Fruit fly (Drosophila melanogaster) whole organism, embryonic: ENCODE measurements around the gene Kat60.

Experiments
- Adf1 ChIP-seq: fragments of 200-800 bp; sonication (Bioruptor generic); IDR thresholded peaks from 2 replicates; pipeline ENCODE4 v1.3.6; 2022; ENCODE audit warnings: missing biosample characterization, missing genetic modification characterization
- CG17612 ChIP-seq: fragments of 200-800 bp; sonication (Bioruptor generic); IDR thresholded peaks from 2 replicates; pipeline ENCODE4 v1.3.6; 2022; ENCODE audit warnings: missing biosample characterization, missing genetic modification characterization
- Sin3A ChIP-seq: fragments of >200 bp; optimal IDR thresholded peaks from 2 replicates; lab custom pipeline; 2018
- gfzf ChIP-seq: fragments of 200-800 bp; sonication (Bioruptor generic); optimal IDR thresholded peaks from 2 replicates; lab custom pipeline; 2016; ENCODE audit warnings: missing biosample characterization, mild to moderate bottlenecking, missing genetic modification characterization, moderate library complexity

- no peak for TF ChIP-seq Sin3A (lab: Kevin White, UChicago)
- no peak for TF ChIP-seq CG17612 (GFP tag; lab: Robert Waterston, UW)
- TF ChIP-seq Adf1 (GFP tag; lab: Robert Waterston, UW), result no peak
- no peak for TF ChIP-seq gfzf
Measured at dm6 chr3R:5199581-5199980, 32.4 kb downstream of the Kat60 start.
